Worm (Caenorhabditis elegans) whole organism, L1 larva: ENCODE measurements around the gene F07A11.5.

Experiments
- Y116A8C.19 ChIP-seq: sonication (generic microtip); optimal IDR thresholded peaks from 2 replicates; lab custom pipeline; 2016; ENCODE audit warnings: missing compliant biosample characterization, missing genetic modification characterization, borderline replicate concordance
- alr-1 ChIP-seq: fragments of 200-800 bp; sonication (Bioruptor generic); optimal IDR thresholded peaks from 2 replicates; lab custom pipeline; 2018; ENCODE audit warnings: borderline replicate concordance, mild to moderate bottlenecking, missing genetic modification characterization, missing compliant biosample characterization
- aly-2 ChIP-seq: fragments of 150-350 bp; optimal IDR thresholded peaks from 2 replicates; lab custom pipeline; 2014; ENCODE audit warnings: missing biosample characterization, missing genetic modification characterization
- ama-1 ChIP-seq: fragments of 150-350 bp; optimal IDR thresholded peaks from 2 replicates; lab custom pipeline; 2014
- blmp-1 ChIP-seq: fragments of 150-350 bp; optimal IDR thresholded peaks from 2 replicates; lab custom pipeline; 2014; ENCODE audit warnings: missing biosample characterization, missing genetic modification characterization
- ceh-63 ChIP-seq: fragments of 200-800 bp; sonication (Bioruptor generic); optimal IDR thresholded peaks from 2 replicates; lab custom pipeline; 2018; ENCODE audit warnings: mild to moderate bottlenecking, missing genetic modification characterization, missing compliant biosample characterization
- dpl-1 ChIP-seq, 3 experiments: fragments of 150-350 bp in 2 of 3; sonication (generic microtip) in 1 of 3; optimal IDR thresholded peaks; 2 replicates each; lab custom pipeline; 2014 to 2017; ENCODE audit warnings: missing biosample characterization in 3 of 3, missing genetic modification characterization in 3 of 3, missing genetic modification reagents in 3 of 3
- dsc-1 ChIP-seq: sonication (generic microtip); optimal IDR thresholded peaks from 2 replicates; lab custom pipeline; 2016; ENCODE audit warnings: mild to moderate bottlenecking, missing genetic modification characterization, missing compliant biosample characterization
- efl-1 ChIP-seq, 4 experiments: fragments of 150-350 bp; optimal IDR thresholded peaks in 3 of 4; peaks in 1 of 4; 1 replicate in 1 of 4; 2 replicates in 3 of 4; lab custom pipeline; 2014; ENCODE audit warnings: missing biosample characterization in 2 of 4, missing genetic modification characterization in 2 of 4, missing genetic modification reagents in 2 of 4
- efl-3 ChIP-seq: fragments of 200-800 bp; sonication (Bioruptor generic); optimal IDR thresholded peaks from 2 replicates; lab custom pipeline; 2018; ENCODE audit warnings: mild to moderate bottlenecking, missing genetic modification characterization, missing compliant biosample characterization
- elt-3 ChIP-seq, 6 experiments: fragments of 150-350 bp in 1 of 6; sonication (generic microtip); optimal IDR thresholded peaks; 2 replicates each; lab custom pipeline; 2017 to 2018; ENCODE audit warnings: missing biosample characterization in 6 of 6, missing genetic modification characterization in 6 of 6, inconsistent platforms in 1 of 6
- ets-5 ChIP-seq: fragments of 200-800 bp; sonication (Bioruptor generic); IDR thresholded peaks from 2 replicates; pipeline ENCODE4 v1.3.6; 2022; ENCODE audit warnings: missing genetic modification characterization, missing compliant biosample characterization
- fkh-10 ChIP-seq: sonication (generic microtip); optimal IDR thresholded peaks from 2 replicates; lab custom pipeline; 2017; ENCODE audit warnings: missing biosample characterization, missing genetic modification reagents, missing genetic modification characterization
- fkh-4 ChIP-seq: sonication (generic microtip); optimal IDR thresholded peaks from 2 replicates; lab custom pipeline; 2016; ENCODE audit warnings: missing compliant biosample characterization, missing genetic modification characterization, borderline replicate concordance
- fos-1 ChIP-seq: fragments of 150-350 bp; optimal IDR thresholded peaks from 2 replicates; lab custom pipeline; 2014; ENCODE audit warnings: missing biosample characterization, missing genetic modification characterization
- grh-1 ChIP-seq: fragments of 200-800 bp; sonication (Bioruptor generic); IDR thresholded peaks from 2 replicates; pipeline ENCODE4 v1.3.6; 2022; ENCODE audit warnings: missing genetic modification reagents, missing genetic modification characterization, missing compliant biosample characterization
- lin-13 ChIP-seq: fragments of 150-350 bp; optimal IDR thresholded peaks from 2 replicates; lab custom pipeline; 2014; ENCODE audit warnings: missing biosample characterization, missing genetic modification reagents, missing genetic modification characterization
- lin-14 ChIP-seq: fragments of 200-800 bp; sonication (Bioruptor generic); optimal IDR thresholded peaks from 2 replicates; lab custom pipeline; 2018; ENCODE audit warnings: mild to moderate bottlenecking, missing genetic modification characterization, moderate library complexity, missing compliant biosample characterization
- lin-35 ChIP-seq, 2 experiments: fragments of 150-350 bp; optimal IDR thresholded peaks; 2 replicates each; lab custom pipeline; 2014; ENCODE audit warnings: missing biosample characterization in 2 of 2, missing genetic modification characterization in 2 of 2, missing genetic modification reagents in 2 of 2
- lsy-2 ChIP-seq, 2 experiments: fragments of 150-350 bp; optimal IDR thresholded peaks; 2 replicates each; lab custom pipeline; 2014; ENCODE audit warnings: missing biosample characterization in 2 of 2, missing genetic modification characterization in 2 of 2
- mdl-1 ChIP-seq, 2 experiments: fragments of 150-350 bp; optimal IDR thresholded peaks; 2 replicates each; lab custom pipeline; 2014 to 2017; ENCODE audit warnings: missing biosample characterization in 2 of 2, missing genetic modification characterization in 2 of 2, inconsistent platforms in 1 of 2
- mef-2 ChIP-seq: fragments of 150-350 bp; optimal IDR thresholded peaks from 2 replicates; lab custom pipeline; 2014; ENCODE audit warnings: missing biosample characterization, missing genetic modification characterization
- nhr-19 ChIP-seq: fragments of 200-800 bp; sonication (Bioruptor generic); conservative IDR thresholded peaks from 2 replicates; pipeline ENCODE4 v1.3.6; 2022; ENCODE audit warnings: missing genetic modification characterization, missing compliant biosample characterization
- nhr-20 ChIP-seq: sonication (generic microtip); optimal IDR thresholded peaks from 2 replicates; lab custom pipeline; 2016; ENCODE audit warnings: mild to moderate bottlenecking, missing genetic modification characterization, missing compliant biosample characterization
- nhr-47 ChIP-seq: sonication (generic microtip); optimal IDR thresholded peaks from 2 replicates; lab custom pipeline; 2016; ENCODE audit warnings: mild to moderate bottlenecking, missing genetic modification characterization, moderate library complexity, missing compliant biosample characterization
- nhr-71 ChIP-seq: sonication (generic microtip); optimal IDR thresholded peaks from 2 replicates; lab custom pipeline; 2016; ENCODE audit warnings: mild to moderate bottlenecking, missing genetic modification characterization, moderate library complexity, missing compliant biosample characterization
- nhr-85 ChIP-seq: sonication (generic microtip); peaks from one replicate; lab custom pipeline; 2016; ENCODE audit warnings: missing genetic modification characterization, inconsistent platforms, missing compliant biosample characterization
- nhr-90 ChIP-seq: sonication (generic microtip); optimal IDR thresholded peaks from 2 replicates; lab custom pipeline; 2016; ENCODE audit warnings: mild to moderate bottlenecking, missing genetic modification characterization, missing compliant biosample characterization; ENCODE audit not compliant: poor library complexity
- pqm-1 ChIP-seq: sonication (generic microtip); optimal IDR thresholded peaks from 3 replicates; lab custom pipeline; 2017; ENCODE audit warnings: missing biosample characterization, missing genetic modification characterization
- snu-23 ChIP-seq: sonication (generic microtip); optimal IDR thresholded peaks from 2 replicates; lab custom pipeline; 2016; ENCODE audit warnings: missing genetic modification characterization, missing compliant biosample characterization
- sup-37 ChIP-seq: fragments of 200-800 bp; sonication (Bioruptor generic); optimal IDR thresholded peaks from 2 replicates; lab custom pipeline; 2018; ENCODE audit warnings: mild to moderate bottlenecking, missing genetic modification characterization, missing compliant biosample characterization
- tbx-2 ChIP-seq: sonication (generic microtip); optimal IDR thresholded peaks from 2 replicates; lab custom pipeline; 2016; ENCODE audit warnings: missing genetic modification characterization, missing compliant biosample characterization
- unc-130 ChIP-seq: fragments of 150-350 bp; optimal IDR thresholded peaks from 2 replicates; lab custom pipeline; 2017; ENCODE audit warnings: missing biosample characterization, missing genetic modification characterization, inconsistent platforms
- unc-62 ChIP-seq: fragments of 150-350 bp; optimal IDR thresholded peaks from 2 replicates; lab custom pipeline; 2014; ENCODE audit warnings: missing biosample characterization, missing genetic modification reagents, missing genetic modification characterization
- ztf-11 ChIP-seq, 2 experiments: sonication (generic microtip); optimal IDR thresholded peaks; 2 replicates each; lab custom pipeline; 2016 to 2017; ENCODE audit warnings: missing genetic modification characterization in 2 of 2, missing biosample characterization in 1 of 2, missing compliant biosample characterization in 1 of 2
- ztf-4 ChIP-seq: fragments of 150-350 bp; optimal IDR thresholded peaks from 2 replicates; lab custom pipeline; 2014; ENCODE audit warnings: missing biosample characterization, missing genetic modification characterization

The F07A11.5 gene

DNA sequence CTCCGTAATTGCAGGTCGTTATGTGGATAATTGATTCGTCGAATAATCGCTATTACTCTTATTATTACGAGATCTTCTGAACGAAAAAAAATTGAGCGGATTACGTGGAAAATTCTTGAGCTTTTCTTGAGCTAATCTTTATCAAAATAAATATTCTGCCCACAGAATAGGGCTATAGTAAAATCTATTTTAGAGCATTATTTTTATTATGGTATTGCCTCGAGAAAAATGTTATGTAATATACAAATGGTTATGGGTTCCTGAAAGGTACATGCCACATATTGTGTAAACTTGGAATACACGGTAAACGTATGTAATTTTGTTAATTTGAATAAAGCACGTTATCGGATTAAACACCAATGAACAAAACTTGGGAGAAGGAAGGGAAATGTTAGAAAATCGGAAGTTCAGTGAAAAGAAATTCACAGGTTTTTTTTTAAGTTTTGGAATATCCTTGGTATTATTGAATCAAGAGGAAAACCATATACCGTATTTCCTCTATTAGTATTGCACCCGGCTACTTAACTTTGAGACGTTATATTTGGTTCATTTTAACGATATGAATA is 25.2 kb downstream of the F07A11.5 start (continued):
- TF ChIP-seq nhr-47 (tag; lab: Kevin White, UChicago), result peak; percentile 48
- peak; percentile 75 for TF ChIP-seq aly-2 (tag; lab: Kevin White, UChicago)
- no peak for TF ChIP-seq fkh-4 (tag; lab: Kevin White, UChicago)
- no peak for TF ChIP-seq sup-37 (GFP tag; lab: Kevin White, UChicago)
- peak; percentile 83 for TF ChIP-seq ztf-4
- TF ChIP-seq lin-13 (GFP tag; lab: Kevin White, UChicago), result no peak
- peak; percentile 53 for TF ChIP-seq fos-1 (tag; lab: Kevin White, UChicago)

DNA sequence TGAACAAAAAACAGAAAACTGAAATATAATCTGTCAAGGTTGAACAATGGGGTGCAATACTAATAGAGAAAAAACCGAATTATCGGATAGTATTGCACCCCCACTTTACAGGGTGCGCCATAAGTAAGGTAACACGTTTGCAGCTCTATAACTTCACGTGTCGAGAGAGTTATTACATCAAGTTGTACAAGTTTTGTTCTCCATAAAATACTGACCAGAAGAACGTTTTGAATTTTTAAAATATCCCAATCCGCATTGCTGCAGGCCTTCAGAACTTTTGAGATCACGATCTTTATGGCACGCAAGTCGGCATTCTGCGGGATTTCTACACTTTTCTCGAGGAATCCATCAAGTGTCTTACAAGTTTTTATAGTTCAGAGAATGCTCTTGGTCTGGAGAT is 25.7 kb downstream of the F07A11.5 start:
- TF ChIP-seq efl-1 (optimal IDR thresholded peaks at IDR 0.05; lab: Kevin White, UChicago) (no peak), efl-1 (GFP tag; optimal IDR thresholded peaks at IDR 0.05 in 1 of 2; lab: Kevin White, UChicago) (peak in 1 of 2 experiments; percentile 58), mdl-1 (tag; optimal IDR thresholded peaks at IDR 0.05; lab: Kevin White, UChicago) (no peak), ets-5 (GFP tag; lab: Robert Waterston, UW) (no peak)
- TF ChIP-seq, all 84 proteins: peak for 1

DNA sequence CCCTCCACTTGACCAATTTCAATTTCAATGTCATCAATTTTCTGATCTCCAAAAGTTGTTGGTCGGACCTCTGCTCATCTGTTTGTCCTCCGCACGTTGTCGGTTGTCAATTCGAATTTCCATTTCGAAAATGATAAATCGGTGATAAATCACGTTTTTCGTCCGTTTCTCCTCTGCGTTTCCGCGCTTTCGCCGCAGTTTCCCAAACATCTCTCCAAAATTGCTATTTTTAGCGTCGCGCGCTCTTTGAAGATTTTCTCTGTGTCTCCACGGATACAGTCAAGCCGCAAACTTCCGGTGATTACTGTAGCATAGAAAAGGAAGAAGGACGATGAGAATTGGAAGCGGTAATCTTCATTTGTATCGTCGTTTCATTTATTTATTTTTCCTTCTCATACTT is 29.9 kb downstream of the F07A11.5 start:
- TF ChIP-seq fkh-4 (tag; lab: Kevin White, UChicago) (no peak), dpl-1 (GFP tag; optimal IDR thresholded peaks at IDR 0.05; lab: Kevin White, UChicago) (peak in 1 of 3 experiments; percentile 2), ztf-11 (tag; optimal IDR thresholded peaks at IDR 0.05; lab: Kevin White, UChicago) (no peak), unc-62 (GFP tag; lab: Kevin White, UChicago) (peak; percentile 3), lsy-2 (tag; optimal IDR thresholded peaks at IDR 0.05; lab: Kevin White, UChicago) (peak; percentile 39 to 85), nhr-20 (tag; lab: Kevin White, UChicago) (peak; percentile 81), tbx-2 (peak; percentile 80), efl-3 (GFP tag; lab: Kevin White, UChicago) (no peak), nhr-90 (tag; lab: Kevin White, UChicago) (peak; percentile 79), blmp-1 (tag; lab: Kevin White, UChicago) (peak; percentile 84), mef-2 (tag; lab: Kevin White, UChicago) (no peak), Y116A8C.19 (tag; lab: Kevin White, UChicago) (no peak), elt-3 (tag; optimal IDR thresholded peaks at IDR 0.05; lab: Kevin White, UChicago) (peak in 3 of 6 experiments; percentile 26 to 60 (median 59)), sup-37 (GFP tag; lab: Kevin White, UChicago) (no peak), nhr-85 (peak; percentile 97), mdl-1 (tag; optimal IDR thresholded peaks at IDR 0.05; lab: Kevin White, UChicago) (peak in 1 of 2 experiments; percentile 73), ama-1 (no peak), grh-1 (GFP tag; lab: Robert Waterston, UW) (peak; percentile 59), pqm-1 (tag; lab: Kevin White, UChicago) (no peak), nhr-71 (tag; lab: Kevin White, UChicago) (peak; percentile 82), lin-35 (GFP tag; optimal IDR thresholded peaks at IDR 0.05; lab: Kevin White, UChicago) (peak in 1 of 2 experiments; percentile 61), dsc-1 (tag; lab: Kevin White, UChicago) (no peak), ceh-63 (GFP tag; lab: Kevin White, UChicago) (no peak), fkh-10 (GFP tag; lab: Kevin White, UChicago) (no peak), fos-1 (tag; lab: Kevin White, UChicago) (peak; percentile 23), efl-1 (optimal IDR thresholded peaks at IDR 0.05; lab: Kevin White, UChicago) (no peak), efl-1 (GFP tag; optimal IDR thresholded peaks at IDR 0.05 in 1 of 2; lab: Kevin White, UChicago) (peak in 1 of 2 experiments; percentile 92), snu-23 (GFP tag; lab: Kevin White, UChicago) (peak; percentile 59), nhr-19 (GFP tag; lab: Robert Waterston, UW) (peak; percentile 49), alr-1 (tag; lab: Kevin White, UChicago) (no peak), nhr-47 (tag; lab: Kevin White, UChicago) (peak; percentile 56), unc-130 (tag; lab: Kevin White, UChicago) (peak; percentile 57), lin-14 (GFP tag; lab: Kevin White, UChicago) (peak; percentile 71)
- TF ChIP-seq, all 84 proteins: peak for 20
